Fruit fly (Drosophila melanogaster): ENCODE measurements around the gene CG7272.

DNA sequence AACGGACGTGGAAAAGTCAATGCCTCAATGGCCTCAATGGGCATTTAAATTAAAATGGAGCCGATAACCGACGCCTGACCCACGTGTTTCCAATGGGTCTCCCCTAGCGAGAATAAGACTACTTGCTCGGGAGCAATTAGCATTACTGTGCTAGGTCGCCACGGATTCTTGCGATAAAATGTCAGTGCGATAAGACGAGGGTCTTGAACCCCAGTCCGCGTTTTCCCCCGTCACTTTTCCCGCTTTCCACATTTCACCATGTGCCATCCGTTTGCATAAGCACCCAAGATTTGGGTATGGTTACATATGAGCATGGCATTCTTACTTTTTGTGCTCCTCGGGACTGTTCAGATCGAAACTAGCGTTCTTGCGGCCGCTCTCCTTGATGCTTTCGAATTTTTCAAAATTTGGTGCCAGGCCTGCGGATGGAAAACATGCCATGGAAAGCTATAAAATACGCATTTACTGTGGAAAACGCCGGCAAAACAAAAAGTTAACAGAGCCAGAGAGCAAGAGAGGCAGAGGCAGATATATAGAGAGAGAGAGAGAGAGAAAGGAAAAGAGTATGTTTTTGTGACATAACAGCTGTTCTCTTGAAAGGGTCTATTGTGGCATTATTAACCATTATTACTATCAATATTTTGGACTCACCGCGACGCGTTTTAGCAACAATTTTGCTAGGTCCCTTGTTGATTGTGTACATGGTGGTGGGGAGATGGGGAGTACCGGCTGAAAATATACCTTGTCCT, 6.6 kb downstream of the CG7272 start:
- TF ChIP-seq Blimp-1 (GFP tag; optimal IDR thresholded peaks at IDR 0.05) (no peak), Met (GFP tag; optimal IDR thresholded peaks at IDR 0.05) (no peak), CG6276 (GFP tag; optimal IDR thresholded peaks at IDR 0.05) (no peak), vri (GFP tag; optimal IDR thresholded peaks at IDR 0.05) (peak; percentile 80), dac (GFP tag; optimal IDR thresholded peaks at IDR 0.05) (no peak), OdsH (GFP tag; optimal IDR thresholded peaks at IDR 0.05) (no peak), acj6 (GFP tag; optimal IDR thresholded peaks at IDR 0.05) (no peak), CG11762 (GFP tag; optimal IDR thresholded peaks at IDR 0.05; ENCODE audit: insufficient read depth) (no peak), cyc (GFP tag; optimal IDR thresholded peaks at IDR 0.05) (no peak), svp (GFP tag) (peak; percentile 97), spab (GFP tag; optimal IDR thresholded peaks at IDR 0.05) (no peak), Ets96B (tag; optimal IDR thresholded peaks at IDR 0.05) (no peak), lz (GFP tag; optimal IDR thresholded peaks at IDR 0.05) (no peak), CG34406 (GFP tag; optimal IDR thresholded peaks at IDR 0.05) (no peak)
